1 fruit fly cellular context compared by ENCODE assay signal in the genomic region with DNA sequence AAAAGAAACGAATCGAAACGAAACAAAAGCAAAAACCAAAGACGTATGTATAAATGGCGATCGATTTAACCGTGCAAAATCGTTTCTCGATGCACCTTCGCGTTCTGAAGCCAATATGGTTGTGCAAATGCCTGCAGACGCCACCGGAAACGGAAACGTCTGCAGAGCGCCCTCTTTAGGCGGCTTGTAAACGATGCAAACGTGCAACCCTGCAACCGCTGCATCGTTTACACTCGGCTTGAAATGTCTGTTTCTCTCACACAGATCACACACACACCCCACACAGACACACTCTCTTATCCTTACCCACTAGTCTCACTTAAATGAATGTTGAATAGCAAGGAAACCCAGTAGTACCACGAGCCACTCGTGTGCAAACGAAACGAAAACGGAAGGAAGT.
A peak's percentile ranks its signal among the peaks of the same experiment; 100 is the strongest.
TF ChIP-seq lines count a peak whose summit lies in the region.

No protein-coding gene starts in this region.

TF ChIP-seq in whole organism, embryonic, 481 proteins besides CTCF, POLR2A, EP300 and RAD21 (continued from another document and continues in another):
- TF ChIP-seq CG7987 (GFP tag; optimal IDR thresholded peaks at IDR 0.05; lab: Kevin White, UChicago) (no peak), cato (GFP tag; optimal IDR thresholded peaks at IDR 0.05; lab: Kevin White, UChicago; ENCODE audit: borderline replicate concordance) (no peak), CG17829 (tag; optimal IDR thresholded peaks at IDR 0.05; lab: Kevin White, UChicago) (no peak), CG7556 (GFP tag; optimal IDR thresholded peaks at IDR 0.05; lab: Kevin White, UChicago) (no peak), en (GFP tag; optimal IDR thresholded peaks at IDR 0.05; lab: Kevin White, UChicago) (no peak), CG1233 (GFP tag; optimal IDR thresholded peaks at IDR 0.05; lab: Kevin White, UChicago) (peak; percentile 19), oc (tag; optimal IDR thresholded peaks at IDR 0.05; lab: Kevin White, UChicago) (no peak), ara (GFP tag; IDR thresholded peaks at IDR 0.05; lab: Robert Waterston, UW) (no peak), Stat92E (GFP tag; optimal IDR thresholded peaks at IDR 0.05; lab: Kevin White, UChicago) (no peak), HmgD (GFP tag; optimal IDR thresholded peaks at IDR 0.05; lab: Kevin White, UChicago) (no peak), CG13296 (GFP tag; optimal IDR thresholded peaks at IDR 0.05; lab: Kevin White, UChicago) (no peak), Doc3 (GFP tag; IDR thresholded peaks at IDR 0.05; lab: Robert Waterston, UW; ENCODE audit: partially characterized antibody) (0 out of 3 replicates have a peak, but pooled peaks have one; percentile 14), TFAM (GFP tag; optimal IDR thresholded peaks at IDR 0.05; lab: Kevin White, UChicago) (no peak), CG7786 (GFP tag; optimal IDR thresholded peaks at IDR 0.05; lab: Kevin White, UChicago) (no peak), CG4854 (GFP tag; optimal IDR thresholded peaks at IDR 0.05; lab: Kevin White, UChicago) (no peak), CG30020 (tag; optimal IDR thresholded peaks at IDR 0.05; lab: Kevin White, UChicago) (no peak), ewg (GFP tag; optimal IDR thresholded peaks at IDR 0.05; lab: Kevin White, UChicago) (no peak), CG6683 (GFP tag; optimal IDR thresholded peaks at IDR 0.05; lab: Kevin White, UChicago) (no peak), Mad (GFP tag; optimal IDR thresholded peaks at IDR 0.05; lab: Kevin White, UChicago) (no peak), CG11093 (GFP tag; IDR thresholded peaks at IDR 0.05; lab: Robert Waterston, UW) (no peak), salm (tag; optimal IDR thresholded peaks at IDR 0.05; lab: Kevin White, UChicago) (no peak), CG10979 (tag; optimal IDR thresholded peaks at IDR 0.05; lab: Kevin White, UChicago) (peak; percentile 46), wdn (GFP tag; IDR thresholded peaks at IDR 0.05; lab: Robert Waterston, UW) (no peak), ems (GFP tag; optimal IDR thresholded peaks at IDR 0.05; lab: Kevin White, UChicago) (no peak), her (GFP tag; optimal IDR thresholded peaks at IDR 0.05; lab: Kevin White, UChicago) (no peak), vvl (GFP tag; IDR thresholded peaks at IDR 0.05; lab: Robert Waterston, UW) (no peak), CG10267 (tag; optimal IDR thresholded peaks at IDR 0.05; lab: Kevin White, UChicago) (peak; percentile 11), twi (tag; optimal IDR thresholded peaks at IDR 0.05; lab: Kevin White, UChicago) (peak; percentile 13), Drgx (GFP tag; IDR thresholded peaks at IDR 0.05; lab: Robert Waterston, UW) (no peak), pho (GFP tag; optimal IDR thresholded peaks at IDR 0.05; lab: Kevin White, UChicago) (no peak), CG34422 (GFP tag; IDR thresholded peaks at IDR 0.05; lab: Robert Waterston, UW) (no peak), chm (GFP tag; IDR thresholded peaks at IDR 0.05; lab: Robert Waterston, UW) (no peak; the same call in 1 of the 2 replicates), hb (GFP tag; IDR thresholded peaks at IDR 0.05; lab: Robert Waterston, UW; ENCODE audit: partially characterized antibody) (no peak), pita (GFP tag; optimal IDR thresholded peaks at IDR 0.05; lab: Kevin White, UChicago) (no peak), CG9932 (GFP tag; IDR thresholded peaks at IDR 0.05; lab: Robert Waterston, UW) (no peak), Tbp (GFP tag; optimal IDR thresholded peaks at IDR 0.05; lab: Kevin White, UChicago) (no peak), slp2 (GFP tag; optimal IDR thresholded peaks at IDR 0.05; lab: Kevin White, UChicago) (no peak), Oaz (GFP tag; IDR thresholded peaks at IDR 0.05; lab: Robert Waterston, UW) (no peak), gce (GFP tag; IDR thresholded peaks at IDR 0.05; lab: Robert Waterston, UW) (no peak), vfl (GFP tag; optimal IDR thresholded peaks at IDR 0.05; lab: Kevin White, UChicago) (no peak), Dip2 (GFP tag; IDR thresholded peaks at IDR 0.05; lab: Robert Waterston, UW) (no peak), kay (GFP tag; optimal IDR thresholded peaks at IDR 0.05; lab: Kevin White, UChicago) (no peak), sr (GFP tag; IDR thresholded peaks at IDR 0.05; lab: Robert Waterston, UW) (no peak), CG8089 (GFP tag; optimal IDR thresholded peaks at IDR 0.05; lab: Kevin White, UChicago) (no peak), CG13287 (GFP tag; IDR thresholded peaks at IDR 0.05; lab: Robert Waterston, UW; ENCODE audit: partially characterized antibody) (no peak), CG4617 (GFP tag; optimal IDR thresholded peaks at IDR 0.05; lab: Kevin White, UChicago; ENCODE audit: borderline replicate concordance) (no peak), run (tag; optimal IDR thresholded peaks at IDR 0.05; lab: Kevin White, UChicago) (no peak), CG2116 (GFP tag; optimal IDR thresholded peaks at IDR 0.05; lab: Kevin White, UChicago) (peak; percentile 86), Ada2b (GFP tag; IDR thresholded peaks at IDR 0.05; lab: Robert Waterston, UW) (no peak), CG18262 (tag; optimal IDR thresholded peaks at IDR 0.05; lab: Kevin White, UChicago) (no peak), CG6254 (GFP tag; optimal IDR thresholded peaks at IDR 0.05; lab: Kevin White, UChicago) (peak; percentile 4), CG4820 (GFP tag; optimal IDR thresholded peaks at IDR 0.05; lab: Kevin White, UChicago) (no peak), CG10462 (GFP tag; optimal IDR thresholded peaks at IDR 0.05; lab: Kevin White, UChicago) (no peak), CrebB (tag; optimal IDR thresholded peaks at IDR 0.05; lab: Kevin White, UChicago) (no peak), hkb (optimal IDR thresholded peaks at IDR 0.05; lab: Kevin White, UChicago) (no peak), hkb (GFP tag; IDR thresholded peaks at IDR 0.05; lab: Robert Waterston, UW) (no peak), Gsc (GFP tag; IDR thresholded peaks at IDR 0.05; lab: Robert Waterston, UW) (no peak), CG17385 (GFP tag; optimal IDR thresholded peaks at IDR 0.05; lab: Kevin White, UChicago) (peak; percentile 9), NK7.1 (GFP tag; optimal IDR thresholded peaks at IDR 0.05; lab: Kevin White, UChicago) (no peak), onecut (GFP tag; IDR thresholded peaks at IDR 0.05; lab: Robert Waterston, UW) (no peak; the same call in 1 of the 2 replicates), Antp (GFP tag; optimal IDR thresholded peaks at IDR 0.05; lab: Kevin White, UChicago) (no peak), h (optimal IDR thresholded peaks at IDR 0.05; lab: Kevin White, UChicago) (no peak), Sox102F (GFP tag; optimal IDR thresholded peaks at IDR 0.05; lab: Kevin White, UChicago) (no peak), CG31388 (GFP tag; optimal IDR thresholded peaks at IDR 0.05; lab: Kevin White, UChicago) (no peak), nom (GFP tag; optimal IDR thresholded peaks at IDR 0.05; lab: Kevin White, UChicago) (no peak), CG7928 (GFP tag; optimal IDR thresholded peaks at IDR 0.05; lab: Kevin White, UChicago) (no peak), CG2199 (GFP tag; IDR thresholded peaks at IDR 0.05; lab: Robert Waterston, UW) (0 out of 3 replicates have a peak, but pooled peaks have one; percentile 8), H2.0 (GFP tag; IDR thresholded peaks at IDR 0.05; lab: Robert Waterston, UW) (no peak), CG4424 (GFP tag; optimal IDR thresholded peaks at IDR 0.05; lab: Kevin White, UChicago) (no peak), Taf1 (GFP tag; IDR thresholded peaks at IDR 0.05; lab: Robert Waterston, UW) (no peak), Deaf1 (tag; optimal IDR thresholded peaks at IDR 0.05; lab: Kevin White, UChicago) (no peak), CG14710 (tag; optimal IDR thresholded peaks at IDR 0.05; lab: Kevin White, UChicago) (peak; percentile 34), fd102C (GFP tag; optimal IDR thresholded peaks at IDR 0.05; lab: Kevin White, UChicago) (peak; percentile 83), CG7963 (GFP tag; IDR thresholded peaks at IDR 0.05; lab: Robert Waterston, UW; ENCODE audit: partially characterized antibody) (no peak), dan (GFP tag; IDR thresholded peaks at IDR 0.05; lab: Robert Waterston, UW) (no peak), CG9215 (GFP tag; IDR thresholded peaks at IDR 0.05; lab: Robert Waterston, UW) (no peak), CG1602 (GFP tag; optimal IDR thresholded peaks at IDR 0.05; lab: Kevin White, UChicago) (no peak), nmo (GFP tag; optimal IDR thresholded peaks at IDR 0.05; lab: Kevin White, UChicago) (no peak), usp (GFP tag; optimal IDR thresholded peaks at IDR 0.05; lab: Kevin White, UChicago) (no peak), sens-2 (GFP tag; IDR thresholded peaks at IDR 0.05; lab: Robert Waterston, UW) (peak; percentile 43; the same call in 1 of the 2 replicates), shn (GFP tag; optimal IDR thresholded peaks at IDR 0.05; lab: Kevin White, UChicago) (no peak), tio (GFP tag; optimal IDR thresholded peaks at IDR 0.05; lab: Kevin White, UChicago) (no peak), ranshi (GFP tag; IDR thresholded peaks at IDR 0.05; lab: Robert Waterston, UW) (no peak), CHES-1-like (GFP tag; optimal IDR thresholded peaks at IDR 0.05; lab: Kevin White, UChicago) (no peak), CG8388 (GFP tag; optimal IDR thresholded peaks at IDR 0.05; lab: Kevin White, UChicago) (peak; percentile 1), sc (optimal IDR thresholded peaks at IDR 0.05; lab: Kevin White, UChicago) (no peak), sc (GFP tag; optimal IDR thresholded peaks at IDR 0.05; lab: Kevin White, UChicago) (no peak), CG11247 (GFP tag; IDR thresholded peaks at IDR 0.05; lab: Robert Waterston, UW) (no peak), CG1792 (GFP tag; optimal IDR thresholded peaks at IDR 0.05; lab: Kevin White, UChicago) (no peak), CG43689 (GFP tag; IDR thresholded peaks at IDR 0.05; lab: Robert Waterston, UW) (no peak), Mrtf (GFP tag; IDR thresholded peaks at IDR 0.05; lab: Robert Waterston, UW) (peak; percentile 38; the same call in 1 of the 3 replicates), dm (GFP tag; optimal IDR thresholded peaks at IDR 0.05; lab: Kevin White, UChicago) (no peak), crc (GFP tag; optimal IDR thresholded peaks at IDR 0.05; lab: Kevin White, UChicago) (no peak), cwo (GFP tag; optimal IDR thresholded peaks at IDR 0.05; lab: Kevin White, UChicago) (no peak), crp (GFP tag; optimal IDR thresholded peaks at IDR 0.05; lab: Kevin White, UChicago) (no peak), CG3726 (GFP tag; IDR thresholded peaks at IDR 0.05; lab: Robert Waterston, UW) (peak; percentile 63; the same call in 1 of the 3 replicates), Dref (GFP tag; IDR thresholded peaks at IDR 0.05; lab: Robert Waterston, UW) (no peak), CG14014 (GFP tag; IDR thresholded peaks at IDR 0.05; lab: Robert Waterston, UW) (no peak), ci (GFP tag; IDR thresholded peaks at IDR 0.05; lab: Robert Waterston, UW) (peak; percentile 64; the same call in 2 of the 3 replicates), CG32532 (GFP tag; IDR thresholded peaks at IDR 0.05; lab: Robert Waterston, UW) (no peak), Meics (GFP tag; optimal IDR thresholded peaks at IDR 0.05; lab: Kevin White, UChicago) (no peak), CG4707 (GFP tag; optimal IDR thresholded peaks at IDR 0.05; lab: Kevin White, UChicago) (no peak), CG1603 (tag; optimal IDR thresholded peaks at IDR 0.05; lab: Kevin White, UChicago) (peak; percentile 53), NC2β (GFP tag; optimal IDR thresholded peaks at IDR 0.05; lab: Kevin White, UChicago) (no peak), crol (GFP tag; IDR thresholded peaks at IDR 0.05; lab: Robert Waterston, UW) (no peak), CG34224 (GFP tag; IDR thresholded peaks at IDR 0.05; lab: Robert Waterston, UW; ENCODE audit: partially characterized antibody) (no peak), Opbp (GFP tag; IDR thresholded peaks at IDR 0.05; lab: Robert Waterston, UW; ENCODE audit: partially characterized antibody) (no peak), aop (GFP tag; IDR thresholded peaks at IDR 0.05; lab: Robert Waterston, UW) (no peak), z (GFP tag; IDR thresholded peaks at IDR 0.05; lab: Robert Waterston, UW) (no peak), CG15011 (GFP tag; optimal IDR thresholded peaks at IDR 0.05; lab: Kevin White, UChicago) (no peak), caup (GFP tag; optimal IDR thresholded peaks at IDR 0.05; lab: Kevin White, UChicago; ENCODE audit: severe bottlenecking) (no peak), CG13775 (GFP tag; optimal IDR thresholded peaks at IDR 0.05; lab: Kevin White, UChicago) (peak; percentile 15), CG10959 (GFP tag; IDR thresholded peaks at IDR 0.05; lab: Robert Waterston, UW) (peak; percentile 56), kni (GFP tag; optimal IDR thresholded peaks at IDR 0.05; lab: Kevin White, UChicago) (no peak), sna (GFP tag; IDR thresholded peaks at IDR 0.05; lab: Robert Waterston, UW; ENCODE audit: partially characterized antibody) (no peak), ab (GFP tag; optimal IDR thresholded peaks at IDR 0.05; lab: Kevin White, UChicago) (no peak), cg (GFP tag; optimal IDR thresholded peaks at IDR 0.05; lab: Kevin White, UChicago) (no peak), CG4360 (GFP tag; IDR thresholded peaks at IDR 0.05; lab: Robert Waterston, UW) (no peak), CG17361 (GFP tag; IDR thresholded peaks at IDR 0.05; lab: Robert Waterston, UW) (0 out of 3 replicates have a peak, but pooled peaks have one; percentile 34), Asciz (GFP tag; optimal IDR thresholded peaks at IDR 0.05; lab: Kevin White, UChicago) (no peak), CG8359 (GFP tag; optimal IDR thresholded peaks at IDR 0.05; lab: Kevin White, UChicago; ENCODE audit: borderline replicate concordance) (peak; percentile 4), CG12769 (tag; optimal IDR thresholded peaks at IDR 0.05; lab: Kevin White, UChicago) (no peak), GATAe (GFP tag; conservative IDR thresholded peaks at IDR 0.05; lab: Robert Waterston, UW) (no peak), Ets65A (GFP tag; lab: Kevin White, UChicago) (no peak), CkIIα-i1 (GFP tag; IDR thresholded peaks at IDR 0.05; lab: Robert Waterston, UW) (no peak), Kr (GFP tag; optimal IDR thresholded peaks at IDR 0.05; lab: Kevin White, UChicago) (no peak), CG42726 (GFP tag; IDR thresholded peaks at IDR 0.05; lab: Robert Waterston, UW; ENCODE audit: partially characterized antibody) (no peak), chinmo (GFP tag; IDR thresholded peaks at IDR 0.05; lab: Robert Waterston, UW; ENCODE audit: partially characterized antibody) (no peak), CG11456 (GFP tag; IDR thresholded peaks at IDR 0.05; lab: Robert Waterston, UW) (no peak; the same call in 2 of the 3 replicates), Mes4 (GFP tag; optimal IDR thresholded peaks at IDR 0.05; lab: Kevin White, UChicago) (peak; percentile 25), CG14441 (GFP tag; IDR thresholded peaks at IDR 0.05; lab: Robert Waterston, UW) (no peak), yki (optimal IDR thresholded peaks at IDR 0.05; lab: Kevin White, UChicago) (no peak)
